Fruit fly (Drosophila melanogaster) ovary, adult (tissue): ENCODE results near the gene CG5860.

ENCODE experiments used
- CG17801 ChIP-seq: fragments of 200-800 bp; optimal IDR thresholded peaks from 2 replicates; lab custom pipeline; 2019; ENCODE audit warnings: missing biosample characterization, mild to moderate bottlenecking, missing genetic modification characterization, moderate library complexity; ENCODE audit not compliant: partially characterized antibody

The CG5860 gene

dm6 chr3R:17409319-17409718, at the start of gene CG5860:
Gene CG5860 (plus strand): TSS chr3R:17409619.
- TF ChIP-seq CG17801 (GFP tag; lab: Kevin White, UChicago): no peak

dm6 chr3R:17366023-17366422, 43.4 kb upstream of the CG5860 start, which contains the start of gene beat-IIa:
Gene beat-IIa (minus strand): TSS chr3R:17366119.
- TF ChIP-seq CG17801 (GFP tag; lab: Kevin White, UChicago): no peak

- no peak for TF ChIP-seq CG17801 (GFP tag; lab: Kevin White, UChicago)
Measured at dm6 chr3R:17371094-17371493, 38.3 kb upstream of the CG5860 start.

dm6 chr3R:17377503-17377902, 31.9 kb upstream of the CG5860 start:
- no peak for TF ChIP-seq CG17801 (GFP tag; lab: Kevin White, UChicago)

- no peak for TF ChIP-seq CG17801 (GFP tag; lab: Kevin White, UChicago)
Measured at dm6 chr3R:17379051-17379450, 30.4 kb upstream of the CG5860 start.

dm6 chr3R:17379742-17380141, 29.7 kb upstream of the CG5860 start, which contains the start of gene lute:
Gene lute (plus strand): TSS chr3R:17379944.
- TF ChIP-seq CG17801 (GFP tag; lab: Kevin White, UChicago): no peak

- no peak for TF ChIP-seq CG17801 (GFP tag; lab: Kevin White, UChicago)
Measured at dm6 chr3R:17381916-17382315, 27.5 kb upstream of the CG5860 start.

dm6 chr3R:17385329-17386019, 23.9 kb upstream of the CG5860 start:
- peak; percentile 79 for TF ChIP-seq CG17801 (GFP tag; lab: Kevin White, UChicago)

dm6 chr3R:17386168-17386819, 23.1 kb upstream of the CG5860 start:
- peak; percentile 51 for TF ChIP-seq CG17801 (GFP tag; lab: Kevin White, UChicago)

dm6 chr3R:17391313-17391845, 18.0 kb upstream of the CG5860 start, which contains the start of the genes Brf and sds22:
Gene Brf (minus strand): TSS chr3R:17391337.
Gene sds22 (plus strand): TSS chr3R:17391594.
- TF ChIP-seq CG17801 (GFP tag; lab: Kevin White, UChicago): peak; percentile 96

dm6 chr3R:17394318-17395188, 14.9 kb upstream of the CG5860 start, which contains the start of gene CREG:
Gene CREG (minus strand): TSS chr3R:17394640.
- TF ChIP-seq CG17801 (GFP tag; lab: Kevin White, UChicago): no peak

dm6 chr3R:17400102-17400501, 9.3 kb upstream of the CG5860 start:
- no peak for TF ChIP-seq CG17801 (GFP tag; lab: Kevin White, UChicago)

dm6 chr3R:17400675-17401118, 8.7 kb upstream of the CG5860 start:
- peak; percentile 51 for TF ChIP-seq CG17801 (GFP tag; lab: Kevin White, UChicago)

dm6 chr3R:17401289-17401752, 8.1 kb upstream of the CG5860 start:
- peak; percentile 20 for TF ChIP-seq CG17801 (GFP tag; lab: Kevin White, UChicago)
